Fruit fly (Drosophila melanogaster) whole organism, embryonic: Measurements from ENCODE around the gene CG32099.

Experiments used
- Ada2b ChIP-seq: fragments of 200-800 bp; sonication (Bioruptor generic); IDR thresholded peaks from 2 replicates; pipeline ENCODE4 v1.3.6; 2022; ENCODE audit warnings: missing biosample characterization, missing genetic modification characterization
- Adf1 ChIP-seq: fragments of 200-800 bp; sonication (Bioruptor generic); IDR thresholded peaks from 2 replicates; pipeline ENCODE4 v1.3.6; 2022; ENCODE audit warnings: missing biosample characterization, missing genetic modification characterization
- CG10267 ChIP-seq: fragments of 200-800 bp; sonication (Bioruptor generic); optimal IDR thresholded peaks from 2 replicates; lab custom pipeline; 2018; ENCODE audit warnings: missing biosample characterization, mild to moderate bottlenecking, missing genetic modification characterization, moderate library complexity
- CG10654 ChIP-seq: fragments of 200-800 bp; sonication (Bioruptor generic); optimal IDR thresholded peaks from 2 replicates; lab custom pipeline; 2016; ENCODE audit warnings: missing biosample characterization, missing genetic modification characterization
- CG11247 ChIP-seq: fragments of 200-800 bp; sonication (Bioruptor generic); IDR thresholded peaks from 2 replicates; pipeline ENCODE4 v1.3.6; 2022; ENCODE audit warnings: missing biosample characterization, missing genetic modification characterization
- CG11560 ChIP-seq: fragments of 200-800 bp; sonication (Bioruptor generic); IDR thresholded peaks from 3 replicates; pipeline ENCODE4 v1.3.6; 2022; ENCODE audit warnings: missing biosample characterization, missing genetic modification characterization
- CG14050 ChIP-seq: fragments of 200-800 bp; sonication (Bioruptor generic); IDR thresholded peaks from 3 replicates; pipeline ENCODE4 v1.3.6; 2022; ENCODE audit warnings: missing biosample characterization, missing genetic modification characterization
- CG15696 ChIP-seq: fragments of 200-800 bp; sonication (Bioruptor generic); optimal IDR thresholded peaks from 2 replicates; lab custom pipeline; 2019; ENCODE audit warnings: missing biosample characterization, mild to moderate bottlenecking, missing genetic modification characterization, moderate library complexity
- CG17385 ChIP-seq: fragments of 200-800 bp; sonication (Bioruptor generic); optimal IDR thresholded peaks from 3 replicates; lab custom pipeline; 2018; ENCODE audit warnings: missing biosample characterization, mild to moderate bottlenecking, missing genetic modification characterization
- CG17802 ChIP-seq: fragments of 200-800 bp; sonication (Bioruptor generic); optimal IDR thresholded peaks from 2 replicates; lab custom pipeline; 2018; ENCODE audit warnings: missing biosample characterization, mild to moderate bottlenecking, missing genetic modification characterization, moderate library complexity
- CG2116 ChIP-seq: fragments of 200-800 bp; sonication (Bioruptor generic); optimal IDR thresholded peaks from 3 replicates; lab custom pipeline; 2018; ENCODE audit warnings: missing biosample characterization, mild to moderate bottlenecking, missing genetic modification characterization
- CG2120 ChIP-seq: fragments of 200-800 bp; sonication (Bioruptor generic); optimal IDR thresholded peaks from 3 replicates; lab custom pipeline; 2016; ENCODE audit warnings: missing biosample characterization, missing genetic modification characterization
- CG31365 ChIP-seq: fragments of 200-800 bp; sonication (Bioruptor generic); optimal IDR thresholded peaks from 2 replicates; lab custom pipeline; 2018; ENCODE audit warnings: missing biosample characterization, mild to moderate bottlenecking, missing genetic modification characterization
- CG34224 ChIP-seq: fragments of 200-800 bp; sonication (Bioruptor generic); IDR thresholded peaks from 3 replicates; pipeline ENCODE4 v1.3.6; 2022; ENCODE audit warnings: missing biosample characterization, missing genetic modification characterization; ENCODE audit not compliant: partially characterized antibody
- CG3838 ChIP-seq: fragments of 200-800 bp; sonication (Bioruptor generic); optimal IDR thresholded peaks from 3 replicates; lab custom pipeline; 2016; ENCODE audit warnings: missing biosample characterization, missing genetic modification characterization
- CG8388 ChIP-seq: fragments of 200-800 bp; sonication (Bioruptor generic); optimal IDR thresholded peaks from 2 replicates; lab custom pipeline; 2019; ENCODE audit warnings: missing biosample characterization, mild to moderate bottlenecking, missing genetic modification characterization, moderate library complexity
- CG9609 ChIP-seq: fragments of 200-800 bp; sonication (Bioruptor generic); optimal IDR thresholded peaks from 3 replicates; lab custom pipeline; 2016; ENCODE audit warnings: missing biosample characterization, missing genetic modification characterization
- CrebB ChIP-seq: fragments of 200-800 bp; sonication (Bioruptor generic); optimal IDR thresholded peaks from 3 replicates; lab custom pipeline; 2018; ENCODE audit warnings: missing biosample characterization, mild to moderate bottlenecking, missing genetic modification characterization
- Dbx ChIP-seq: fragments of 200-800 bp; sonication (Bioruptor generic); IDR thresholded peaks from 3 replicates; pipeline ENCODE4 v1.3.6; 2022; ENCODE audit warnings: missing biosample characterization, missing genetic modification characterization
- Dfd ChIP-seq, 2 experiments: fragments of >200 bp; optimal IDR thresholded peaks; 2 replicates each; lab custom pipeline; 2017; ENCODE audit warnings: missing biosample characterization in 2 of 2, missing genetic modification characterization in 2 of 2
- Fer1 ChIP-seq: fragments of 200-800 bp; sonication (Bioruptor generic); optimal IDR thresholded peaks from 2 replicates; lab custom pipeline; 2017; ENCODE audit warnings: missing biosample characterization, mild to moderate bottlenecking, missing genetic modification characterization
- GATAe ChIP-seq: fragments of 200-800 bp; sonication (Bioruptor generic); conservative IDR thresholded peaks from 2 replicates; pipeline ENCODE4 v1.3.6; 2022; ENCODE audit warnings: missing biosample characterization, missing genetic modification characterization
- Lim3 ChIP-seq: fragments of 200-800 bp; sonication (Bioruptor generic); IDR thresholded peaks from 2 replicates; pipeline ENCODE4 v1.3.6; 2022; ENCODE audit warnings: missing biosample characterization, missing genetic modification characterization
- Lpt ChIP-seq: fragments of >200 bp; optimal IDR thresholded peaks from 2 replicates; lab custom pipeline; 2018; ENCODE audit warnings: missing biosample characterization, missing genetic modification characterization
- Meics ChIP-seq: fragments of 200-800 bp; sonication (Bioruptor generic); optimal IDR thresholded peaks from 2 replicates; lab custom pipeline; 2017; ENCODE audit warnings: missing biosample characterization, mild to moderate bottlenecking, missing genetic modification characterization
- NFAT ChIP-seq: fragments of 200-800 bp; sonication (Bioruptor generic); IDR thresholded peaks from 2 replicates; pipeline ENCODE4 v1.3.6; 2022; ENCODE audit warnings: missing biosample characterization, missing genetic modification characterization
- Nf-YC ChIP-seq: fragments of 200-800 bp; optimal IDR thresholded peaks from 3 replicates; lab custom pipeline; 2019; ENCODE audit warnings: missing biosample characterization, mild to moderate bottlenecking, missing genetic modification characterization, moderate library complexity
- Opbp ChIP-seq: fragments of 200-800 bp; sonication (Bioruptor generic); IDR thresholded peaks from 3 replicates; pipeline ENCODE4 v1.3.6; 2022; ENCODE audit warnings: missing biosample characterization, missing genetic modification characterization; ENCODE audit not compliant: partially characterized antibody
- Poxn ChIP-seq: fragments of 200-800 bp; sonication (Bioruptor generic); IDR thresholded peaks from 2 replicates; pipeline ENCODE4 v1.3.6; 2022; ENCODE audit warnings: missing biosample characterization, missing genetic modification characterization
- Scr ChIP-seq: fragments of 200-800 bp; sonication (Bioruptor generic); IDR thresholded peaks from 2 replicates; pipeline ENCODE4 v1.3.6; 2022; ENCODE audit warnings: missing biosample characterization, missing genetic modification characterization; ENCODE audit not compliant: partially characterized antibody
- Spps ChIP-seq: fragments of 200-800 bp; sonication (Bioruptor generic); optimal IDR thresholded peaks from 2 replicates; lab custom pipeline; 2018; ENCODE audit warnings: missing biosample characterization, mild to moderate bottlenecking, missing genetic modification characterization
- Usf ChIP-seq: fragments of 200-800 bp; sonication (Bioruptor generic); optimal IDR thresholded peaks from 2 replicates; lab custom pipeline; 2017; ENCODE audit warnings: missing genotype, missing biosample characterization, missing genetic modification characterization
- chn ChIP-seq: fragments of 200-800 bp; sonication (Bioruptor generic); optimal IDR thresholded peaks from 2 replicates; lab custom pipeline; 2016; ENCODE audit warnings: missing biosample characterization, missing genetic modification characterization
- crp ChIP-seq, 2 experiments: fragments of 200-800 bp; sonication (Bioruptor generic); optimal IDR thresholded peaks; 2 replicates in 1 of 2; 3 replicates in 1 of 2; lab custom pipeline; 2017; ENCODE audit warnings: missing biosample characterization in 2 of 2, missing genetic modification characterization in 2 of 2, mild to moderate bottlenecking in 1 of 2, moderate library complexity in 1 of 2
- cwo ChIP-seq: fragments of 200-800 bp; sonication (Bioruptor generic); optimal IDR thresholded peaks from 3 replicates; lab custom pipeline; 2017; ENCODE audit warnings: missing biosample characterization, missing genetic modification characterization, mild to moderate bottlenecking, moderate library complexity, missing genetic modification reagents
- ewg ChIP-seq: fragments of 200-800 bp; sonication (Bioruptor generic); optimal IDR thresholded peaks from 3 replicates; lab custom pipeline; 2017; ENCODE audit warnings: mild to moderate bottlenecking, missing biosample characterization, missing genetic modification reagents, missing genetic modification characterization
- gfzf ChIP-seq: fragments of 200-800 bp; sonication (Bioruptor generic); optimal IDR thresholded peaks from 2 replicates; lab custom pipeline; 2016; ENCODE audit warnings: missing biosample characterization, mild to moderate bottlenecking, missing genetic modification characterization, moderate library complexity
- grn ChIP-seq: fragments of 200-800 bp; sonication (Bioruptor generic); optimal IDR thresholded peaks from 3 replicates; lab custom pipeline; 2017; ENCODE audit warnings: missing biosample characterization, missing genetic modification characterization
- gsb ChIP-seq: fragments of 200-800 bp; sonication (Bioruptor generic); IDR thresholded peaks from 2 replicates; pipeline ENCODE4 v1.3.6; 2022; ENCODE audit warnings: missing biosample characterization, missing genetic modification characterization
- kay ChIP-seq: fragments of 200-800 bp; sonication (Bioruptor generic); optimal IDR thresholded peaks from 2 replicates; lab custom pipeline; 2016; ENCODE audit warnings: missing biosample characterization, missing genetic modification characterization
- lilli ChIP-seq: fragments of 200-800 bp; sonication (Bioruptor generic); optimal IDR thresholded peaks from 3 replicates; lab custom pipeline; 2016; ENCODE audit warnings: missing biosample characterization, missing genetic modification characterization
- p53 ChIP-seq: fragments of 200-800 bp; sonication (Bioruptor generic); optimal IDR thresholded peaks from 2 replicates; lab custom pipeline; 2016; ENCODE audit warnings: missing biosample characterization, missing genetic modification characterization
- pan ChIP-seq, 4 experiments: fragments of >200 bp in 3 of 4; fragments of 200-800 bp in 1 of 4; sonication (Bioruptor generic) in 1 of 4; optimal IDR thresholded peaks in 3 of 4; IDR thresholded peaks in 1 of 4; 2 replicates each; pipeline versions ENCODE4 v1.3.6 to Lab custom; 2017 to 2022; ENCODE audit warnings: missing biosample characterization in 2 of 4, missing genetic modification characterization in 2 of 4, mixed read lengths in 1 of 4
- sens-2 ChIP-seq: fragments of 200-800 bp; sonication (Bioruptor generic); IDR thresholded peaks from 2 replicates; pipeline ENCODE4 v1.3.6; 2022; ENCODE audit warnings: missing biosample characterization, missing genetic modification characterization
- sima ChIP-seq: fragments of 200-800 bp; sonication (Bioruptor generic); optimal IDR thresholded peaks from 2 replicates; lab custom pipeline; 2016; ENCODE audit warnings: missing biosample characterization, missing genetic modification characterization
- trh ChIP-seq: fragments of 200-800 bp; sonication (Bioruptor generic); optimal IDR thresholded peaks from 2 replicates; lab custom pipeline; 2016; ENCODE audit warnings: missing biosample characterization, missing genetic modification characterization
- unpg ChIP-seq: fragments of 200-800 bp; sonication (Bioruptor generic); optimal IDR thresholded peaks from 3 replicates; lab custom pipeline; 2018; ENCODE audit warnings: missing biosample characterization, mild to moderate bottlenecking, missing genetic modification characterization, moderate library complexity
- vnd ChIP-seq: fragments of 200-800 bp; sonication (Bioruptor generic); IDR thresholded peaks from 3 replicates; pipeline ENCODE4 v1.3.6; 2022; ENCODE audit warnings: missing biosample characterization, missing genetic modification characterization; ENCODE audit not compliant: partially characterized antibody

The CG32099 gene

dm6 chr3L:12138113-12138899, 10.8 kb upstream of the CG32099 start, which contains the start of the genes ND-SGDH and RhoGAP68F (continued):
- no peak for TF ChIP-seq CG31365 (tag; lab: Kevin White, UChicago)
- TF ChIP-seq Lpt, result no peak
- TF ChIP-seq kay (GFP tag; lab: Kevin White, UChicago), result peak; percentile 57
- TF ChIP-seq NFAT (GFP tag; lab: Robert Waterston, UW), result peak; percentile 71
- TF ChIP-seq vnd (GFP tag; lab: Robert Waterston, UW), result peak; percentile 99
- TF ChIP-seq chn (GFP tag; lab: Kevin White, UChicago), result peak; percentile 71
- TF ChIP-seq pan (optimal IDR thresholded peaks at IDR 0.05; lab: Kevin White, UChicago), result no peak
- TF ChIP-seq pan (GFP tag; optimal IDR thresholded peaks at IDR 0.05 in 1 of 2, IDR thresholded peaks at IDR 0.05 in 1 of 2), result peak in 1 of 2 experiments; percentile 51
- peak in 1 of 2 experiments; percentile 40 for TF ChIP-seq crp (GFP tag; optimal IDR thresholded peaks at IDR 0.05; lab: Kevin White, UChicago)
- peak; percentile 57 for TF ChIP-seq CG9609 (GFP tag; lab: Kevin White, UChicago)
- TF ChIP-seq Opbp (GFP tag; lab: Robert Waterston, UW), result peak; percentile 85
- peak; percentile 66 for TF ChIP-seq Meics (GFP tag; lab: Kevin White, UChicago)
- no peak for TF ChIP-seq p53 (GFP tag; lab: Kevin White, UChicago)
- no peak for TF ChIP-seq CrebB (tag; lab: Kevin White, UChicago)
- TF ChIP-seq CG10654 (GFP tag; lab: Kevin White, UChicago), result peak; percentile 68
- no peak for TF ChIP-seq CG14050 (GFP tag; lab: Robert Waterston, UW)
- peak; percentile 93 for TF ChIP-seq CG34224 (GFP tag; lab: Robert Waterston, UW)
- peak; percentile 75 for TF ChIP-seq CG2116 (GFP tag; lab: Kevin White, UChicago)
- TF ChIP-seq cwo (GFP tag; lab: Kevin White, UChicago), result peak; percentile 54
- peak; percentile 30 for TF ChIP-seq Fer1 (GFP tag; lab: Kevin White, UChicago)
- TF ChIP-seq ewg, result peak; percentile 48
- no peak; the same call in 2 of the 3 replicates for TF ChIP-seq CG11560 (tag; lab: Robert Waterston, UW)
- TF ChIP-seq Ada2b, result peak; percentile 43
- no peak for TF ChIP-seq GATAe (GFP tag; lab: Robert Waterston, UW)
- TF ChIP-seq CG11247 (GFP tag; lab: Robert Waterston, UW), result peak; percentile 54
- TF ChIP-seq Poxn, result peak; percentile 64; the same call in 1 of the 2 replicates
- TF ChIP-seq Spps (tag; lab: Kevin White, UChicago), result peak; percentile 2
- peak; percentile 77 for TF ChIP-seq CG15696 (tag; lab: Kevin White, UChicago)
- TF ChIP-seq unpg, result peak; percentile 68
- TF ChIP-seq lilli (GFP tag; lab: Kevin White, UChicago), result peak; percentile 87
- TF ChIP-seq Lim3 (GFP tag; lab: Robert Waterston, UW), result no peak
- peak; percentile 44 for TF ChIP-seq trh (GFP tag; lab: Kevin White, UChicago)
- peak; percentile 55; the same call in 1 of the 2 replicates for TF ChIP-seq gsb
- no peak for TF ChIP-seq Dfd (GFP tag; optimal IDR thresholded peaks at IDR 0.05; lab: Kevin White, UChicago)
- peak; percentile 98 for TF ChIP-seq Scr
- no peak; the same call in 1 of the 2 replicates for TF ChIP-seq sens-2 (GFP tag; lab: Robert Waterston, UW)
- peak; percentile 58 for TF ChIP-seq gfzf
- TF ChIP-seq Nf-YC (tag; lab: Kevin White, UChicago), result peak; percentile 71
- TF ChIP-seq Dbx, result peak; percentile 83
- TF ChIP-seq CG17802 (tag; lab: Kevin White, UChicago), result peak; percentile 17
- TF ChIP-seq sima (GFP tag; lab: Kevin White, UChicago), result no peak
- TF ChIP-seq grn, result peak; percentile 8
- peak; percentile 52 for TF ChIP-seq Usf (GFP tag; lab: Kevin White, UChicago)
- TF ChIP-seq CG2120 (GFP tag; lab: Kevin White, UChicago), result peak; percentile 86
- peak; percentile 66 for TF ChIP-seq CG17385 (GFP tag; lab: Kevin White, UChicago)
- peak; percentile 27 for TF ChIP-seq CG3838 (GFP tag; lab: Kevin White, UChicago)
- TF ChIP-seq CG10267 (tag; lab: Kevin White, UChicago), result peak; percentile 74
- TF ChIP-seq Adf1 (GFP tag; lab: Robert Waterston, UW), result peak; percentile 41
- peak; percentile 60 for TF ChIP-seq CG8388 (GFP tag; lab: Kevin White, UChicago)
